Worm (Caenorhabditis elegans) whole organism, L4/young adult: ENCODE results near the gene knl-3.

ENCODE experiments used
- W03F9.2 ChIP-seq: fragments of 150-350 bp; optimal IDR thresholded peaks from 2 replicates; lab custom pipeline; 2014; ENCODE audit warnings: missing biosample characterization, missing genetic modification characterization
- him-1 ChIP-seq: sonication (generic microtip); optimal IDR thresholded peaks from 2 replicates; lab custom pipeline; 2016; ENCODE audit warnings: missing genotype, missing genetic modification reagents, missing genetic modification characterization, missing compliant biosample characterization

DNA sequence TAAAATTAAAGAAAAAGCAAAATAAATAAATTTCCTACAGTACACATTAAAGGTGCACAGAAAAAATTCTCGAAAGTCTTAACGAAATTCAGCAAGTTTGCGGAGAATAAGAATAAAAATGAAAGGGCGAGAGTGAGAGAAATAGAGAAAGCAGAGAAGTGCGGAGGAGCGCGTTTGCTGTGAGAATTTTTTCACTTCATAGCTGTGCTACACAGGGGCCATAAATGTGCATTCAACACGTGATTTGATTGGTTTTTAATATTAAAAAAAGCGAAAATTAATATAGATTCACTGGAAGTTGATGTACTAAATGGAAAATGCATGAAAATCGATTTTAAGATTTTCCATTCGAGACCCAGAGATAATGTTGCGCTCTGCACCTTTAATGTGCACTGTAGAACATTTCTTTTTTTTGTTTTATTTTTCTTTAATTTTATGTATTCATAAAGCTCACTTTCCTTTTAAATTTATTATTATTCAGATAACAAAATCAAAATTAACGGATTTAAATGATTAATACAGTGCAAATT is 49.1 kb downstream of the knl-3 start, which contains the start of gene Y32G9A.2:
- no peak for TF ChIP-seq him-1 (tag; lab: Kevin White, UChicago)
- TF ChIP-seq W03F9.2 (tag; lab: Kevin White, UChicago): no peak
